Fruit fly (Drosophila melanogaster) whole organism, prepupa: ENCODE measurements around the gene Cp7Fb.

Experiments used
- CG11762 ChIP-seq: fragments of 200-800 bp; sonication (Bioruptor generic); optimal IDR thresholded peaks from 3 replicates; lab custom pipeline; 2016; ENCODE audit warnings: missing biosample characterization, missing genetic modification characterization; ENCODE audit not compliant: insufficient read depth
- Eip78C ChIP-seq: fragments of 200-800 bp; sonication (Bioruptor generic); peaks from one replicate; lab custom pipeline; 2016; ENCODE audit warnings: missing biosample characterization, missing genetic modification characterization
- Gug ChIP-seq: fragments of 200-800 bp; sonication (Bioruptor generic); IDR thresholded peaks from 2 replicates; pipeline ENCODE4 v1.3.6; 2022; ENCODE audit warnings: missing biosample characterization, missing genetic modification characterization
- OdsH ChIP-seq: fragments of 200-800 bp; sonication (Bioruptor generic); optimal IDR thresholded peaks from 3 replicates; lab custom pipeline; 2016; ENCODE audit warnings: missing biosample characterization, missing genetic modification characterization
- Sox15 ChIP-seq: fragments of 200-800 bp; sonication (Bioruptor generic); optimal IDR thresholded peaks from 3 replicates; lab custom pipeline; 2016; ENCODE audit warnings: missing biosample characterization, missing genetic modification characterization
- acj6 ChIP-seq: fragments of 200-800 bp; sonication (Bioruptor generic); optimal IDR thresholded peaks from 3 replicates; lab custom pipeline; 2016; ENCODE audit warnings: missing biosample characterization, missing genetic modification characterization
- dac ChIP-seq: fragments of 200-800 bp; sonication (Bioruptor generic); optimal IDR thresholded peaks from 2 replicates; lab custom pipeline; 2017; ENCODE audit warnings: missing biosample characterization, mild to moderate bottlenecking, missing genetic modification characterization
- vri ChIP-seq: fragments of 200-800 bp; sonication (Bioruptor generic); optimal IDR thresholded peaks from 3 replicates; lab custom pipeline; 2016; ENCODE audit warnings: missing biosample characterization, mild to moderate bottlenecking, missing genetic modification characterization

DNA sequence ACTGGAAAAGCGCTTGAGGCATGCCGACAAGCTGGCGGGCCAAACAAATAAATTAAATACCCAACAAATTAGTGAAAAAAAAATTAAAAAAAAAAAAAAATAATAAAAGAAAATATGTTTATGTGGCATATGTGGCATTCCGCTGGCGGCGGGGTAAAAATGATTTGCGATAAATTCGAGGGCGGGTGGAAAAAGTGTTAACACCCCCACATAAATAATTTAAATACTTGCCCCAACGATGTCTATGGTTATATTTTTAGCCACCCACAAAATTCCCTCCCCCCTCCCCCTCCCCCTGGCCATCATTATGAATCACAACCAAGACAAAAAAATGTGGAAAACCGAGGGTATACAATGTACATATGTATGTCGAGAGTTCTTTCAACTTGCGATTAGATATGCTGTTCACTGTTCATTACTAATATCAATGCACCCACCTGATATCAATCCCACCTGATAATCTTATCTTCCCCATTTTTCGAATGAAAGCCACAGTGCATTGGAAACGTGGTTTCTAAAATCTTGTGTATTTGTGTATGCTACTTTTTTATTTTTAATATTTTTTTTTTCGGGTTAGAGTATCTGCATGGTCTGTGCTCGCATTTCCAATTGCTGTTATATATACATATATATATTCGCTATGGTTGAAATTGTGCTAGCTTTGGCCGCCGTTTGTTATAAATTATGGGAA, 23.3 kb upstream of the Cp7Fb start:
- TF ChIP-seq Eip78C (GFP tag; lab: Kevin White, UChicago) (no peak), CG11762 (GFP tag; lab: Kevin White, UChicago) (no peak), Sox15 (GFP tag; lab: Kevin White, UChicago) (no peak), vri (GFP tag; lab: Kevin White, UChicago) (no peak), acj6 (no peak), OdsH (GFP tag; lab: Kevin White, UChicago) (no peak), Gug (GFP tag; lab: Robert Waterston, UW) (no peak), dac (GFP tag; lab: Kevin White, UChicago) (no peak)
